Fruit fly (Drosophila melanogaster) whole organism, embryonic: ENCODE results near the gene CG13272.
A peak's percentile ranks its signal among the peaks of the same experiment; 100 is the strongest.

ENCODE experiments used
- ATbp ChIP-seq: fragments of 200-800 bp; sonication (Bioruptor generic); optimal IDR thresholded peaks from 2 replicates; lab custom pipeline; 2017; ENCODE audit warnings: missing biosample characterization, mild to moderate bottlenecking, missing genetic modification characterization, missing genetic modification reagents
- BEAF-32 ChIP-seq: fragments of 200-800 bp; sonication (Bioruptor generic); optimal IDR thresholded peaks from 3 replicates; lab custom pipeline; 2017; ENCODE audit warnings: missing biosample characterization, missing genetic modification characterization, mild to moderate bottlenecking, moderate library complexity, missing genetic modification reagents
- CG10147 ChIP-seq: fragments of 200-800 bp; sonication (Bioruptor generic); optimal IDR thresholded peaks from 2 replicates; lab custom pipeline; 2019; ENCODE audit warnings: missing biosample characterization, mild to moderate bottlenecking, missing genetic modification characterization, moderate library complexity
- CG11504 ChIP-seq: fragments of 200-800 bp; sonication (Bioruptor generic); optimal IDR thresholded peaks from 3 replicates; lab custom pipeline; 2019; ENCODE audit warnings: missing biosample characterization, mild to moderate bottlenecking, missing genetic modification characterization, moderate library complexity
- CG12071 ChIP-seq: fragments of 200-800 bp; sonication (Bioruptor generic); optimal IDR thresholded peaks from 3 replicates; lab custom pipeline; 2018; ENCODE audit warnings: missing biosample characterization, mild to moderate bottlenecking, missing genetic modification characterization
- CG13624 ChIP-seq: fragments of 200-800 bp; sonication (Bioruptor generic); optimal IDR thresholded peaks from 2 replicates; lab custom pipeline; 2016; ENCODE audit warnings: missing biosample characterization, missing genetic modification characterization
- CG14014 ChIP-seq: fragments of 200-800 bp; sonication (Bioruptor generic); IDR thresholded peaks from 2 replicates; pipeline ENCODE4 v1.3.6; 2022; ENCODE audit warnings: missing biosample characterization, missing genetic modification characterization
- CG1647 ChIP-seq: fragments of 200-800 bp; sonication (Bioruptor generic); optimal IDR thresholded peaks from 3 replicates; lab custom pipeline; 2016; ENCODE audit warnings: missing biosample characterization, missing genetic modification characterization
- CG17359 ChIP-seq: fragments of 200-800 bp; sonication (Bioruptor generic); optimal IDR thresholded peaks from 3 replicates; lab custom pipeline; 2018; ENCODE audit warnings: missing biosample characterization, mild to moderate bottlenecking, missing genetic modification characterization, moderate library complexity
- CG17612 ChIP-seq: fragments of 200-800 bp; sonication (Bioruptor generic); IDR thresholded peaks from 2 replicates; pipeline ENCODE4 v1.3.6; 2022; ENCODE audit warnings: missing biosample characterization, missing genetic modification characterization
- CG2116 ChIP-seq: fragments of 200-800 bp; sonication (Bioruptor generic); optimal IDR thresholded peaks from 3 replicates; lab custom pipeline; 2018; ENCODE audit warnings: missing biosample characterization, mild to moderate bottlenecking, missing genetic modification characterization
- CG2889 ChIP-seq: fragments of 200-800 bp; sonication (Bioruptor generic); IDR thresholded peaks from 3 replicates; pipeline ENCODE4 v1.3.6; 2022; ENCODE audit warnings: missing biosample characterization, missing genetic modification characterization
- CG3065 ChIP-seq: fragments of 200-800 bp; sonication (Bioruptor generic); optimal IDR thresholded peaks from 2 replicates; lab custom pipeline; 2016; ENCODE audit warnings: missing biosample characterization, missing genetic modification characterization
- CG31388 ChIP-seq: fragments of 200-800 bp; sonication (Bioruptor generic); optimal IDR thresholded peaks from 2 replicates; lab custom pipeline; 2016; ENCODE audit warnings: missing biosample characterization, missing genetic modification characterization
- CG32532 ChIP-seq: fragments of 200-800 bp; sonication (Bioruptor generic); IDR thresholded peaks from 2 replicates; pipeline ENCODE4 v1.3.6; 2022; ENCODE audit warnings: missing biosample characterization, missing genetic modification characterization
- CG4820 ChIP-seq: fragments of 200-800 bp; sonication (Bioruptor generic); optimal IDR thresholded peaks from 3 replicates; lab custom pipeline; 2016; ENCODE audit warnings: missing biosample characterization, missing genetic modification characterization
- CG5953 ChIP-seq: fragments of 200-800 bp; sonication (Bioruptor generic); IDR thresholded peaks from 2 replicates; pipeline ENCODE4 v1.3.6; 2022; ENCODE audit warnings: missing biosample characterization, missing genetic modification characterization
- CG6175 ChIP-seq: fragments of 200-800 bp; sonication (Bioruptor generic); IDR thresholded peaks from 3 replicates; pipeline ENCODE4 v1.3.6; 2022; ENCODE audit warnings: missing biosample characterization, missing genetic modification characterization
- CG7372 ChIP-seq: fragments of 200-800 bp; sonication (Bioruptor generic); IDR thresholded peaks from 2 replicates; pipeline ENCODE4 v1.3.6; 2022; ENCODE audit warnings: missing biosample characterization, missing genetic modification characterization
- CG7745 ChIP-seq: fragments of 200-800 bp; sonication (Bioruptor generic); optimal IDR thresholded peaks from 2 replicates; lab custom pipeline; 2018; ENCODE audit warnings: missing biosample characterization, mild to moderate bottlenecking, missing genetic modification characterization, moderate library complexity
- CG7786 ChIP-seq: fragments of 200-800 bp; sonication (Bioruptor generic); optimal IDR thresholded peaks from 2 replicates; lab custom pipeline; 2016; ENCODE audit warnings: missing biosample characterization, missing genetic modification characterization
- CkIIα-i1 ChIP-seq: fragments of 200-800 bp; sonication (Bioruptor generic); IDR thresholded peaks from 2 replicates; pipeline ENCODE4 v1.3.6; 2022; ENCODE audit warnings: missing biosample characterization, missing genetic modification characterization
- Fer3 ChIP-seq: fragments of 200-800 bp; sonication (Bioruptor generic); optimal IDR thresholded peaks from 2 replicates; lab custom pipeline; 2018; ENCODE audit warnings: missing biosample characterization, mild to moderate bottlenecking, missing genetic modification characterization, moderate library complexity
- HLH54F ChIP-seq: fragments of 200-800 bp; sonication (Bioruptor generic); optimal IDR thresholded peaks from 3 replicates; lab custom pipeline; 2016; ENCODE audit warnings: missing biosample characterization, missing genetic modification characterization
- Mrtf ChIP-seq: fragments of 200-800 bp; sonication (Bioruptor generic); IDR thresholded peaks from 3 replicates; pipeline ENCODE4 v1.3.6; 2022; ENCODE audit warnings: missing biosample characterization, missing genetic modification characterization
- Neu2 ChIP-seq: fragments of 200-800 bp; sonication (Bioruptor generic); optimal IDR thresholded peaks from 3 replicates; lab custom pipeline; 2016; ENCODE audit warnings: missing biosample characterization, missing genetic modification characterization, borderline replicate concordance
- Ptx1 ChIP-seq: fragments of 200-800 bp; sonication (Bioruptor generic); IDR thresholded peaks from 2 replicates; pipeline ENCODE4 v1.3.6; 2022; ENCODE audit warnings: missing biosample characterization, missing genetic modification characterization
- Rfx ChIP-seq: fragments of 200-800 bp; sonication (Bioruptor generic); IDR thresholded peaks from 2 replicates; pipeline ENCODE4 v1.3.6; 2022; ENCODE audit warnings: missing biosample characterization, missing genetic modification characterization
- Rx ChIP-seq: fragments of 200-800 bp; sonication (Bioruptor generic); IDR thresholded peaks from 2 replicates; pipeline ENCODE4 v1.3.6; 2022; ENCODE audit warnings: missing biosample characterization, missing genetic modification characterization
- ara ChIP-seq: fragments of 200-800 bp; sonication (Bioruptor generic); IDR thresholded peaks from 2 replicates; pipeline ENCODE4 v1.3.6; 2022; ENCODE audit warnings: missing biosample characterization, missing genetic modification characterization
- ase ChIP-seq: fragments of 200-800 bp; sonication (Bioruptor generic); IDR thresholded peaks from 3 replicates; pipeline ENCODE4 v1.3.6; 2022; ENCODE audit warnings: missing biosample characterization, missing genetic modification characterization
- az2 ChIP-seq: fragments of 200-800 bp; sonication (Bioruptor generic); optimal IDR thresholded peaks from 3 replicates; lab custom pipeline; 2016; ENCODE audit warnings: missing biosample characterization, missing genetic modification characterization
- bcd ChIP-seq: fragments of 200-800 bp; sonication (Bioruptor generic); optimal IDR thresholded peaks from 2 replicates; lab custom pipeline; 2017; ENCODE audit warnings: missing biosample characterization, mild to moderate bottlenecking, missing genetic modification characterization
- cato ChIP-seq: fragments of 200-800 bp; sonication (Bioruptor generic); optimal IDR thresholded peaks from 2 replicates; lab custom pipeline; 2016; ENCODE audit warnings: missing biosample characterization, missing genetic modification characterization, borderline replicate concordance
- ci ChIP-seq: fragments of 200-800 bp; sonication (Bioruptor generic); IDR thresholded peaks from 3 replicates; pipeline ENCODE4 v1.3.6; 2022; ENCODE audit warnings: missing biosample characterization, missing genetic modification characterization
- crc ChIP-seq: fragments of 200-800 bp; sonication (Bioruptor generic); optimal IDR thresholded peaks from 2 replicates; lab custom pipeline; 2016; ENCODE audit warnings: missing biosample characterization, missing genetic modification characterization
- dmrt99B ChIP-seq: fragments of 200-800 bp; sonication (Bioruptor generic); optimal IDR thresholded peaks from 2 replicates; lab custom pipeline; 2018; ENCODE audit warnings: missing biosample characterization, mild to moderate bottlenecking, missing genetic modification characterization, moderate library complexity
- fd3F ChIP-seq: fragments of 200-800 bp; sonication (Bioruptor generic); optimal IDR thresholded peaks from 2 replicates; lab custom pipeline; 2018; ENCODE audit warnings: missing biosample characterization, mild to moderate bottlenecking, missing genetic modification characterization, moderate library complexity
- her ChIP-seq: fragments of 200-800 bp; sonication (Bioruptor generic); optimal IDR thresholded peaks from 2 replicates; lab custom pipeline; 2016; ENCODE audit warnings: missing biosample characterization, missing genetic modification characterization
- klu ChIP-seq: fragments of 200-800 bp; sonication (Bioruptor generic); IDR thresholded peaks from 2 replicates; pipeline ENCODE4 v1.3.6; 2022; ENCODE audit warnings: missing biosample characterization, missing genetic modification characterization
- lbe ChIP-seq: fragments of 200-800 bp; sonication (Bioruptor generic); optimal IDR thresholded peaks from 2 replicates; lab custom pipeline; 2016; ENCODE audit warnings: missing biosample characterization, mild to moderate bottlenecking, missing genetic modification characterization
- lmd ChIP-seq: fragments of 200-800 bp; sonication (Bioruptor generic); IDR thresholded peaks from 2 replicates; pipeline ENCODE4 v1.3.6; 2022; ENCODE audit warnings: missing biosample characterization, missing genetic modification characterization
- p53 ChIP-seq: fragments of 200-800 bp; sonication (Bioruptor generic); optimal IDR thresholded peaks from 2 replicates; lab custom pipeline; 2016; ENCODE audit warnings: missing biosample characterization, missing genetic modification characterization
- pan ChIP-seq, 4 experiments: fragments of >200 bp in 3 of 4; fragments of 200-800 bp in 1 of 4; sonication (Bioruptor generic) in 1 of 4; optimal IDR thresholded peaks in 3 of 4; IDR thresholded peaks in 1 of 4; 2 replicates each; pipeline versions ENCODE4 v1.3.6 to Lab custom; 2017 to 2022; ENCODE audit warnings: missing biosample characterization in 2 of 4, missing genetic modification characterization in 2 of 4, mixed read lengths in 1 of 4
- seq ChIP-seq: fragments of 200-800 bp; sonication (Bioruptor generic); IDR thresholded peaks from 2 replicates; pipeline ENCODE4 v1.3.6; 2022; ENCODE audit warnings: missing biosample characterization, missing genetic modification characterization
- sim ChIP-seq: fragments of 200-800 bp; sonication (Bioruptor generic); IDR thresholded peaks from 2 replicates; pipeline ENCODE4 v1.3.6; 2022; ENCODE audit warnings: missing biosample characterization, missing genetic modification characterization
- sob ChIP-seq: fragments of 200-800 bp; sonication (Bioruptor generic); IDR thresholded peaks from 2 replicates; pipeline ENCODE4 v1.3.6; 2022; ENCODE audit warnings: missing biosample characterization, missing genetic modification characterization
- vnd ChIP-seq: fragments of 200-800 bp; sonication (Bioruptor generic); IDR thresholded peaks from 3 replicates; pipeline ENCODE4 v1.3.6; 2022; ENCODE audit warnings: missing biosample characterization, missing genetic modification characterization; ENCODE audit not compliant: partially characterized antibody
- zen2 ChIP-seq: fragments of 200-800 bp; sonication (Bioruptor generic); IDR thresholded peaks from 3 replicates; pipeline ENCODE4 v1.3.6; 2022; ENCODE audit warnings: missing biosample characterization, missing genetic modification characterization; ENCODE audit not compliant: partially characterized antibody

CG13272 gene

dm6 chr2L:16815989-16816749 lies 11.5 kb downstream of the CG13272 start, which contains the start of gene mdy (continued):
- TF ChIP-seq CG2889 (GFP tag; lab: Robert Waterston, UW) (no peak), Neu2 (GFP tag; lab: Kevin White, UChicago) (no peak), CG6175 (GFP tag; lab: Robert Waterston, UW) (peak; percentile 46; the same call in 1 of the 3 replicates), dmrt99B (tag; lab: Kevin White, UChicago) (peak; percentile 42), CG12071 (GFP tag; lab: Kevin White, UChicago) (no peak), bcd (GFP tag; lab: Kevin White, UChicago) (peak; percentile 28), Ptx1 (GFP tag; lab: Robert Waterston, UW) (peak; percentile 46), CG31388 (GFP tag; lab: Kevin White, UChicago) (no peak), CG10147 (GFP tag; lab: Kevin White, UChicago) (no peak), cato (GFP tag; lab: Kevin White, UChicago) (no peak), Mrtf (GFP tag; lab: Robert Waterston, UW) (peak; percentile 47; the same call in 1 of the 3 replicates), CG5953 (no peak), CkIIα-i1 (GFP tag; lab: Robert Waterston, UW) (no peak), lbe (GFP tag; lab: Kevin White, UChicago) (peak; percentile 61), p53 (no peak), CG7745 (tag; lab: Kevin White, UChicago) (no peak), CG1647 (GFP tag; lab: Kevin White, UChicago) (peak; percentile 43), sim (GFP tag; lab: Robert Waterston, UW) (no peak), CG11504 (tag; lab: Kevin White, UChicago) (peak; percentile 65), BEAF-32 (GFP tag; lab: Kevin White, UChicago) (peak; percentile 56), her (GFP tag; lab: Kevin White, UChicago) (peak; percentile 39), ATbp (GFP tag; lab: Kevin White, UChicago) (peak; percentile 44), zen2 (no peak), ase (peak; percentile 44; the same call in 1 of the 3 replicates), CG7786 (GFP tag; lab: Kevin White, UChicago) (peak; percentile 46), crc (no peak), CG3065 (GFP tag; lab: Kevin White, UChicago) (peak; percentile 4), klu (GFP tag; lab: Robert Waterston, UW) (peak; percentile 45; the same call in 1 of the 2 replicates), CG2116 (GFP tag; lab: Kevin White, UChicago) (peak; percentile 74), sob (GFP tag; lab: Robert Waterston, UW) (peak; percentile 23; the same call in 1 of the 2 replicates), ara (GFP tag; lab: Robert Waterston, UW) (peak; percentile 64), Rfx (GFP tag; lab: Robert Waterston, UW) (peak; percentile 65), CG7372 (GFP tag; lab: Robert Waterston, UW) (0 out of 2 replicates have a peak, but pooled peaks have one; percentile 14), fd3F (GFP tag; lab: Kevin White, UChicago) (peak; percentile 3), seq (GFP tag; lab: Robert Waterston, UW) (peak; percentile 44; the same call in 1 of the 2 replicates), CG14014 (peak; percentile 70), pan (optimal IDR thresholded peaks at IDR 0.05; lab: Kevin White, UChicago) (no peak), pan (GFP tag; optimal IDR thresholded peaks at IDR 0.05 in 1 of 2, IDR thresholded peaks at IDR 0.05 in 1 of 2) (peak in 1 of 2 experiments; percentile 50), CG17359 (peak; percentile 42), vnd (GFP tag; lab: Robert Waterston, UW) (0 out of 3 replicates have a peak, but pooled peaks have one; percentile 33), Rx (GFP tag; lab: Robert Waterston, UW) (0 out of 2 replicates have a peak, but pooled peaks have one; percentile 9), CG13624 (no peak), CG4820 (GFP tag; lab: Kevin White, UChicago) (peak; percentile 43), ci (GFP tag; lab: Robert Waterston, UW) (peak; percentile 66), HLH54F (GFP tag; lab: Kevin White, UChicago) (peak; percentile 53), az2 (GFP tag; lab: Kevin White, UChicago) (peak; percentile 61), CG17612 (no peak), lmd (GFP tag; lab: Robert Waterston, UW) (peak; percentile 40; the same call in 1 of the 2 replicates), Fer3 (tag; lab: Kevin White, UChicago) (peak; percentile 18), CG32532 (peak; percentile 79)
